Fruit fly (Drosophila melanogaster): ENCODE data around the gene sov.

sov gene

DNA sequence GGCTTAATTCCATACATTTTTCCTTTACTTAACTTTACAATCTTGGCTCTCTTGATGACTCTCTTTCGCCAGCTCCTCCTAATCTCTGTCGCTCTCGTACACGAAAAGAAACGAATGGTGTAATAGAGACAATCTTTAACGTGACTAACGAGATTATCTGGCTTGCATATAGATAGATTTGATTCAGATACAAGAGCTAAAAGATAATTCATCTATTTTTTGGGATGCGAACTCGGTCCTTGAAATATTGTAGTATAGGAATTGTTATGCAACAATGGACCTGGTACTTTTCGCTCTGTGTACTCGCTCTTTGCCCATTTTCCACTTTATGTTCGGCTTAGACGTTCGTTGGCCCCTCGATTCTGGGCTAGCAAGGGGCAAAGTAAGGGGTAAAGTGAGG lies 44.8 kb upstream of the sov start (continued):
- no peak for TF ChIP-seq CG42726 (GFP tag; IDR thresholded peaks at IDR 0.05; ENCODE audit: partially characterized antibody)
- TF ChIP-seq Scr (GFP tag; IDR thresholded peaks at IDR 0.05; ENCODE audit: partially characterized antibody) = no peak
- peak; percentile 70 for TF ChIP-seq CG13296 (GFP tag; optimal IDR thresholded peaks at IDR 0.05)
- peak; percentile 77 for TF ChIP-seq CHES-1-like (GFP tag; optimal IDR thresholded peaks at IDR 0.05)
- peak; percentile 30; the same call in 1 of the 3 replicates for TF ChIP-seq H15 (GFP tag; IDR thresholded peaks at IDR 0.05)
- peak; percentile 43 for TF ChIP-seq CG17186 (GFP tag; optimal IDR thresholded peaks at IDR 0.05)
- peak; percentile 67 for TF ChIP-seq jing (GFP tag; optimal IDR thresholded peaks at IDR 0.05)
- TF ChIP-seq CG6813 (GFP tag; optimal IDR thresholded peaks at IDR 0.05) = peak; percentile 74
- TF ChIP-seq shn (GFP tag; optimal IDR thresholded peaks at IDR 0.05) = peak; percentile 66
- peak; percentile 57 for TF ChIP-seq zen (tag; optimal IDR thresholded peaks at IDR 0.05)
- TF ChIP-seq CG3065 (GFP tag; optimal IDR thresholded peaks at IDR 0.05) = peak; percentile 28
- peak; percentile 47 for TF ChIP-seq tio (GFP tag; optimal IDR thresholded peaks at IDR 0.05)
- peak; percentile 83 for TF ChIP-seq Ada2b (GFP tag; IDR thresholded peaks at IDR 0.05)
- peak; percentile 79 for TF ChIP-seq CG2875 (GFP tag; optimal IDR thresholded peaks at IDR 0.05)
- no peak for TF ChIP-seq nerfin-2 (GFP tag; IDR thresholded peaks at IDR 0.05; ENCODE audit: partially characterized antibody)
- no peak for TF ChIP-seq hth (optimal IDR thresholded peaks at IDR 0.05)
- TF ChIP-seq CG16813 (GFP tag; IDR thresholded peaks at IDR 0.05; ENCODE audit: partially characterized antibody) = no peak
- peak; percentile 83 for TF ChIP-seq Dek (tag; optimal IDR thresholded peaks at IDR 0.05)
- no peak for TF ChIP-seq fru (optimal IDR thresholded peaks at IDR 0.05)
- TF ChIP-seq CG6272 (GFP tag; IDR thresholded peaks at IDR 0.05) = peak; percentile 67
- peak; percentile 48; the same call in 1 of the 2 replicates for TF ChIP-seq ranshi (GFP tag; IDR thresholded peaks at IDR 0.05)
- TF ChIP-seq MBD-R2 (GFP tag; IDR thresholded peaks at IDR 0.05) = peak; percentile 36; the same call in 1 of the 2 replicates
- peak; percentile 74 for TF ChIP-seq Camta (GFP tag; optimal IDR thresholded peaks at IDR 0.05)
- peak; percentile 58 for TF ChIP-seq HmgD (GFP tag; optimal IDR thresholded peaks at IDR 0.05)
- peak; percentile 67 for TF ChIP-seq CG6854 (GFP tag; optimal IDR thresholded peaks at IDR 0.05)
- TF ChIP-seq CG15514 (GFP tag; optimal IDR thresholded peaks at IDR 0.05) = peak; percentile 75
- no peak for TF ChIP-seq aop (GFP tag; IDR thresholded peaks at IDR 0.05)
- peak; percentile 61 to 85 for TF ChIP-seq Hr51 (GFP tag; optimal IDR thresholded peaks at IDR 0.05)
- no peak; the same call in 2 of the 3 replicates for TF ChIP-seq CG11456 (GFP tag; IDR thresholded peaks at IDR 0.05)
- TF ChIP-seq Poxn (GFP tag; IDR thresholded peaks at IDR 0.05) = no peak
- no peak for TF ChIP-seq Bgb (GFP tag; IDR thresholded peaks at IDR 0.05; ENCODE audit: partially characterized antibody)
- TF ChIP-seq CG7928 (GFP tag; optimal IDR thresholded peaks at IDR 0.05) = peak; percentile 42
- peak; percentile 37 for TF ChIP-seq CG17568 (GFP tag; optimal IDR thresholded peaks at IDR 0.05)
- TF ChIP-seq grn (GFP tag; optimal IDR thresholded peaks at IDR 0.05) = peak; percentile 35
- peak; percentile 26 for TF ChIP-seq CG4617 (GFP tag; optimal IDR thresholded peaks at IDR 0.05; ENCODE audit: borderline replicate concordance)
- peak; percentile 68 for TF ChIP-seq CG6683 (GFP tag; optimal IDR thresholded peaks at IDR 0.05)
- TF ChIP-seq abd-A (tag; optimal IDR thresholded peaks at IDR 0.05) = no peak
- peak; percentile 87 for TF ChIP-seq oc (tag; optimal IDR thresholded peaks at IDR 0.05)
- TF ChIP-seq CG17328 (GFP tag; IDR thresholded peaks at IDR 0.05) = peak; percentile 75
- TF ChIP-seq CG31365 (tag; optimal IDR thresholded peaks at IDR 0.05) = peak; percentile 54
- TF ChIP-seq zen2 (GFP tag; IDR thresholded peaks at IDR 0.05; ENCODE audit: partially characterized antibody) = no peak
- TF ChIP-seq dmrt11E (tag; optimal IDR thresholded peaks at IDR 0.05) = peak; percentile 58
- TF ChIP-seq B-H1 (GFP tag; IDR thresholded peaks at IDR 0.05) = peak; percentile 67
- peak; percentile 16 for TF ChIP-seq CG18011 (GFP tag; optimal IDR thresholded peaks at IDR 0.05)
- peak; percentile 43 for TF ChIP-seq emc (GFP tag; optimal IDR thresholded peaks at IDR 0.05)
- 0 out of 3 replicates have a peak, but pooled peaks have one; percentile 30 for TF ChIP-seq sr (GFP tag; IDR thresholded peaks at IDR 0.05)
- no peak; the same call in 1 of the 2 replicates for TF ChIP-seq wor (GFP tag; IDR thresholded peaks at IDR 0.05)
- peak; percentile 80 for TF ChIP-seq CG12071 (GFP tag; optimal IDR thresholded peaks at IDR 0.05)
- TF ChIP-seq tin (GFP tag; optimal IDR thresholded peaks at IDR 0.05) = peak; percentile 66
- no peak for TF ChIP-seq chinmo (GFP tag; IDR thresholded peaks at IDR 0.05; ENCODE audit: partially characterized antibody)
